Worm (Caenorhabditis elegans): Measurements from ENCODE around the gene T10D4.11.

Gene T10D4.11

ce11 chrII:3149521-3150190 is at the start of gene T10D4.11, which contains the start of gene T10D4.1:
Gene T10D4.11 (minus strand): TSS chrII:3149621.
Gene T10D4.1 (plus strand): TSS chrII:3150140.
- TF ChIP-seq nhr-237 (tag; optimal IDR thresholded peaks at IDR 0.05) (no peak), hlh-4 (tag; optimal IDR thresholded peaks at IDR 0.05) (no peak), nhr-12 (tag; optimal IDR thresholded peaks at IDR 0.05) (no peak), lin-13 (GFP tag; optimal IDR thresholded peaks at IDR 0.05) (no peak), grh-1 (GFP tag; IDR thresholded peaks at IDR 0.05) (no peak), nhr-84 (tag; optimal IDR thresholded peaks at IDR 0.05) (no peak), hpl-2 (GFP tag; optimal IDR thresholded peaks at IDR 0.05) (no peak), unc-86 (tag; optimal IDR thresholded peaks at IDR 0.05) (no peak), lir-3 (tag; optimal IDR thresholded peaks at IDR 0.05; ENCODE audit: poor library complexity) (no peak), tlp-1 (tag; optimal IDR thresholded peaks at IDR 0.05) (no peak), F16B12.6 (tag; optimal IDR thresholded peaks at IDR 0.05) (no peak), mab-9 (GFP tag; IDR thresholded peaks at IDR 0.05) (no peak), xbp-1 (tag; optimal IDR thresholded peaks at IDR 0.05) (no peak), nhr-76 (tag; optimal IDR thresholded peaks at IDR 0.05) (no peak), nhr-90 (tag; optimal IDR thresholded peaks at IDR 0.05; ENCODE audit: poor library complexity) (no peak), pqm-1 (tag; optimal IDR thresholded peaks at IDR 0.05) (no peak), vab-15 (tag; optimal IDR thresholded peaks at IDR 0.05) (no peak), blmp-1 (tag; optimal IDR thresholded peaks at IDR 0.05) (no peak), pag-3 (tag; optimal IDR thresholded peaks at IDR 0.05; ENCODE audit: borderline replicate concordance, insufficient read depth) (no peak)

- TF ChIP-seq C04F5.9 (tag; optimal IDR thresholded peaks at IDR 0.05): no peak
- no peak for TF ChIP-seq mdl-1 (tag; optimal IDR thresholded peaks at IDR 0.05)
- TF ChIP-seq nhr-90 (tag; optimal IDR thresholded peaks at IDR 0.05; ENCODE audit: poor library complexity): no peak
- no peak for TF ChIP-seq unc-98 (GFP tag; IDR thresholded peaks at IDR 0.05)
- TF ChIP-seq ces-1 (GFP tag; optimal IDR thresholded peaks at IDR 0.05): no peak
- no peak for TF ChIP-seq xbp-1 (tag; optimal IDR thresholded peaks at IDR 0.05)
- no peak for TF ChIP-seq efl-1 (optimal IDR thresholded peaks at IDR 0.05)
- no peak for TF ChIP-seq efl-1 (GFP tag; optimal IDR thresholded peaks at IDR 0.05 in 1 of 2)
- no peak for TF ChIP-seq elt-2 (tag; optimal IDR thresholded peaks at IDR 0.05)
- TF ChIP-seq nhr-71 (tag; optimal IDR thresholded peaks at IDR 0.05): no peak
- TF ChIP-seq nhr-20 (tag; optimal IDR thresholded peaks at IDR 0.05): no peak
- TF ChIP-seq mab-9 (GFP tag; IDR thresholded peaks at IDR 0.05): no peak
- no peak for TF ChIP-seq isw-1 (GFP tag; IDR thresholded peaks at IDR 0.05)
Observed at ce11 chrII:3198998-3199397, 49.6 kb upstream of the T10D4.11 start, which contains the start of gene sri-51. Gene sri-51 (minus strand): TSS chrII:3199098.

- no peak for TF ChIP-seq efl-3 (GFP tag; optimal IDR thresholded peaks at IDR 0.05)
- TF ChIP-seq egl-27 (tag; optimal IDR thresholded peaks at IDR 0.05): no peak
- no peak for TF ChIP-seq nhr-85 (tag)
- no peak for TF ChIP-seq snu-23 (GFP tag; optimal IDR thresholded peaks at IDR 0.05)
- TF ChIP-seq lsy-2 (tag; optimal IDR thresholded peaks at IDR 0.05): no peak
- TF ChIP-seq nhr-28 (tag; optimal IDR thresholded peaks at IDR 0.05): no peak
- TF ChIP-seq mef-2 (tag; optimal IDR thresholded peaks at IDR 0.05): no peak
- TF ChIP-seq vab-15 (tag; optimal IDR thresholded peaks at IDR 0.05): no peak
- TF ChIP-seq mdl-1 (tag; optimal IDR thresholded peaks at IDR 0.05): no peak
- no peak for TF ChIP-seq aha-1 (tag; optimal IDR thresholded peaks at IDR 0.05)
- no peak for TF ChIP-seq snpc-4 (tag; optimal IDR thresholded peaks at IDR 0.05)
- no peak for TF ChIP-seq lin-15B (tag; optimal IDR thresholded peaks at IDR 0.05)
Observed at ce11 chrII:3196966-3197365, 47.5 kb upstream of the T10D4.11 start, which contains the start of gene gcy-15. Gene gcy-15 (minus strand): TSS chrII:3197066.

All from whole organism, L1 larva.